Worm (Caenorhabditis elegans): Measurements from ENCODE around the gene C28A5.1.

ce11 chrIII:4405986-4406385 is 28.2 kb downstream of the C28A5.1 start, which contains the start of gene rnp-4:
- TF ChIP-seq lsy-2 (tag; optimal IDR thresholded peaks at IDR 0.05) (no peak), pha-4 (tag; optimal IDR thresholded peaks at IDR 0.05) (no peak), elt-1 (tag; optimal IDR thresholded peaks at IDR 0.05; ENCODE audit: borderline replicate concordance, insufficient read depth) (no peak), snpc-4 (tag; optimal IDR thresholded peaks at IDR 0.05) (no peak), unc-39 (tag; optimal IDR thresholded peaks at IDR 0.05) (no peak)

All from whole organism, mixed stage, embryonic.